Fruit fly (Drosophila melanogaster) whole organism, larva: ENCODE results near the gene CG5790.

Source experiments
- noc ChIP-seq: fragments of 200-800 bp; sonication (Bioruptor generic); optimal IDR thresholded peaks from 3 replicates; lab custom pipeline; 2019; ENCODE audit warnings: missing biosample characterization, mild to moderate bottlenecking, missing genetic modification characterization, moderate library complexity

CG5790 gene

DNA sequence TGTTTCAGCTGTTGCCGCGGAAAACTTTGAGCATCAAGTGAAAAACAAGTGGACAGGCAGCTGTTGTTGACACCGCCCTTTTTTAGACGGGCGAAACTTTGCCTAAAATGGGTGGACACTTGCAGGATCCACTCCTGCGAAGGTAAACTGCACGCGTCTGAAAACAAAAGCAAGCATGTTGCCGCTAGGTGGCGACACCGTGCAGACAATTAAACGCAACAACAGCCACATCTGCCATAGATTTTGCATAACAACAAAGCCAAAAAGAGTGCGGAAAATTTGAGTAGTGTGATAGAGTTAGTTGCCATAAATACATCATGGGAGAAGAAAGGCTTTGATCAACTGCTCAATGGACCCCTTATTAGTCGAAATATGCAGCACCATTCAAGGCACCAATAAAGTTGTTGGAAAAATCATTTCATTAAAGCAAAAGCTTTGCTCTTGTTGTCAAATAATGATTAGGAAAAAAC is at the start of gene CG5790:
TSS of gene CG5790 (plus strand) at position 420 of the 470 bp plus-strand sequence.
- TF ChIP-seq noc (tag; lab: Kevin White, UChicago): no peak

DNA sequence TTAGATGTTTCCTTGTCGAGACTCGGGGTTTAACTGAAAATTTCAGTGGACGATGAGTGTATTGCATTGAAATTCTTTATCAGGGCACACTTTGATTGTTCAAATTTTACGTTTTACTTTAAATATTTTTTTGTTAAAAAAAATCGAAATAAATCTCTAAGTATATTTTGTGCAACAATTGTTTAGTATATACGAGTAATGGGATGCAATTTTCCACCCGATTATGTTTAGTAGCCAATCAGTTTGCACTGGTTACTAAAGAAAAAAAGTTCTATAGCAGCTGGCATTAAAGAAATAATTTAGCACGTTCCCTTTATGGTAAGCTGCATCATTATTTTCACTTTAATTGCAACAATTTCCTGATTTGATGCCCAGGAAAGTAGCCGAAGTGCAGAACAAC is 36.8 kb upstream of the CG5790 start, which contains the start of gene CG31788:
TSS of gene CG31788 (minus strand) at position 101 of the 400 bp plus-strand sequence.
- no peak for TF ChIP-seq noc (tag; lab: Kevin White, UChicago)

DNA sequence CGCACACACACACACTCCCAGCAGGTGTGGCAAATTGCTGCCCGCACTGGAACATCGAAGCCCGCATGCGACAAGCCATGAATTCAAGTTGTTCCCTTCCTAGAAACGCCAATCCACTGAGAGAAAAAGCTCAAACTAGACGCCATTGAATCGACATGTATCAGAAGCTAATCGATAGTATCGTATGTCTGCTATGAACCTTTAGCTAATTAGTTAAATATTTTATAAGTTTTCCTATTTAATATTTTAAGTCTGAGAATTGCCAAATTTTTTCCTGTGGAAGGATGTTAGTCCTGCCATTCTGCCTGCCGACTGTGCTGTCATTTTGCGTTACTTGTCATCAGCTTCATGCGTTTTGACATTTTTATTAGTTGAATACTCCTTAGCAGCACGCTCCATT is 26.8 kb upstream of the CG5790 start:
- TF ChIP-seq noc (tag; lab: Kevin White, UChicago): no peak

DNA sequence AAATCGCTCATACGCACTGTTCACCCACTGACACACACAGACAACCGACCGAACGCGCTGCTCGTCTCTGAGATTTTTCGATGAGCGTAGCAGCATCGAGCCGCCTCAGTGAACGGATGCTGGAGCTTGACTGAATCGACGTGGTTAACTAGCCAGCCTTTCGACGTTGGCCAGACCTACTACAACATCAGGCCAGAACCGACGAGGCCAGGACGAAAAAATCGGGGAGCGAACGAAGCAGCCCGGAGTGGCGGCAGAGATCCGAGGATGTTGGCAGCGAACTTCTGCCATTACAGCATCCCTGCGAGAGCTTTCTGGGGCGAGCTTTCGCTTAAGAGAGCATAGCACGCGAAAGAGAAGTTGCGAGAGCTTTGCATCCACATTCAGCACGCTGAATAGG is 19.0 kb upstream of the CG5790 start, which contains the start of gene CG42750:
TSS of gene CG42750 (minus strand) at position 108 of the 400 bp plus-strand sequence.
- TF ChIP-seq noc (tag; lab: Kevin White, UChicago): no peak

DNA sequence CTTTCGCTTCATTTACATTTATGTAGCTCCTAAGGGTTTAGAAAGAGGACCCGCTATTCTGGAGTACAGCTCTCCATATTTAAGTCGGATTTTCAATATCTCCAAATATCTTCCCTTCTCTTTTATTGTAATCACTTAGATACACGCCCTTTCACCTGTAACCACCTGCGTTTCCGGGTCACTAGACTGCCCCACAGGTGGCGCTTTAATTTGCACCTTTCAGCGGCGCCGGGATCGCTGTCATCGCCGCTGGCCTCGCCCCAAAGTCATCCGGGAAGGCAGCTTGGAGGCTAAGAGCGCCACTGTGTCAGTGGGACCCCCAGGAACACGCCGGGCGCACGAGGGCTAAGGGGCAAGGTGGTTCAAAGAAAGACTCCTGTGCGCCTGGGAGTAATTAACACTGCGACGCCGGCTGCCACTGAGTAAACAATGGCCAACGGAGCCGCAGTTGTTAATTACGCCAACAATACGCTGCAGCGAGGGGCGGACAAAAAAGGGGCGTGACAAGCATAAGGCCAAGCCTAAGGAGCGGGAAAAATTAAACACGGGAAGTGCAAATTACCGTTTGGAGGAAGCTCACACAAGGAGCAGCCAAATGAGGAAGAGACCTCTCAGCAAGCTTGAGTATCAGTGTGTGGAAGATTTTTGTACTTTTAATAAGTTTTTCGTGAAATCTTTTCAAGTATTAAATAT is 10.3 kb upstream of the CG5790 start:
- TF ChIP-seq noc (tag; lab: Kevin White, UChicago): no peak

DNA sequence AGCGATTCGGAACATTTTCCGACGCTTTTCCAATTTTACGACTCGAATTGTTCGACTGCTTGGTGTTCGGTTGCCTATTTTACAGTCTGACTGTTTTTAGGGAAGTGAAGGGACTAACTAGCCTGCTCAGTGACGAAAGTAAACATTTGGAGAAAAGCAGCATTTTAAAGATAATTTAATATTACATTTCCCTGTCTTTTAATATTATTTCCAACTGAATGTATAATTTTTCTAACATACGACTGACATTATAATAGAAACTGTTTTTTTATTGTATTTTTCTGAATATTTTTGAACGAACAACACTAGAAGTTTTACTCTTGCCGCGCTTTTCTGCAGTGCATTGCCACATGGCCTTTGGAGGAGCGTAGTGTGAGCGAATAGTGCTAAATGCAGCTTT is 9.0 kb upstream of the CG5790 start, which contains the start of gene CG31787:
TSS of gene CG31787 (minus strand) at position 101 of the 400 bp plus-strand sequence.
- no peak for TF ChIP-seq noc (tag; lab: Kevin White, UChicago)

DNA sequence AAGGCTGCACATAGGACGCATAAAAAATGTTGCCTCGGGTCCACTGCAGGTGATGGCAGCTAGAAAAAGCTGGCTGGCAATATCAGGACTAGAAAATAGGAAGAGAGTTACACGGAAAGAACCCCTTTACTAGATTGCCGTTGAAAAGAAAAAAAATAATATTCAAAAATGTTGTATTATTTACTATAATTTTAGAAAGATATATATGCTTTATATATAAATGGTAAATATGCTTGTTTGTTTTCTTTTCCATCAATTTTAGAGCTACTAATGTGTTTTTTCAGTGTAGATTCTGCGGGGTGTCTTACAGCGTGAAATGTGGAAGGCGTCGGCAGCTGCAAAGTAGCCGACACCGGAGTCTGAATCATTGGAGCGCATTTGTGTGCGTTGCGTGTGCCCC is 7.5 kb upstream of the CG5790 start:
- no peak for TF ChIP-seq noc (tag; lab: Kevin White, UChicago)

DNA sequence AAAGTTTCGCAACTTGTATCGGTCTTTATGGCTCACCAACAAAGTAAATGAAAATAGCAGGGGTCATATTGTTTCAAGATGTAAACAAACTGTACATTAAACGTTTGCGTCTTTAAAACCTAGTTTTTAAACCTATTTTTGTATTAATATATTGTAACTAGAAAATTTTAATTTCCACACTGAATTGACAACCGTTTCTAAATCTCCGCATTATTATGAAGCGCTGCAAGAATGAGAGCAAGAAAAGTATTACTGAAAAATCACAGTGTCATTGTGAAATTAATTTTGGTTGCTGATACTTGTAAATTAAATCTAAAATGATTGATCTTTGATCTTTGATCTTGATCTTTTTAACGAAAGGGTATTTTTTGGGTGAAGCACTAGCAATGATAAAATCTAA is 3.3 kb upstream of the CG5790 start, which contains the start of gene CG43362:
TSS of gene CG43362 (minus strand) at position 101 of the 400 bp plus-strand sequence.
- TF ChIP-seq noc (tag; lab: Kevin White, UChicago): no peak

DNA sequence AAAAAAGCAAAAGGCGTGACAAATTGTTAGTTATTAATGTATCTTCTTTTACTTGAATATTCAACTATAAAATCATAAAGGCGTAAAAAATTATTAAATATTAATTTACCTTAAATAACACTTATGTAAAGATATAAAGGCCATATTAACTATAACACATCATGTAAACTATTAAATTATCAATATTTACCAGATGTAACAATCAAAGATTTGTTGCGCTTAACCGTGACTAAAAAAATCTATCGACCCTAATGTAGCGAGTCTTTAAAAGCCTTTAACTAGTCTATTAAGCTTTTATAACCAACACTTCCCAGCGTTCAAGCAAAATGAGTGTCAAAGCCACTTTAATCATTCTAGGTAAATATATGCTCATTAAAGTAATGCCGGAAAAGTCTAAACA is 2.4 kb upstream of the CG5790 start, which contains the start of gene Sfp36F:
TSS of gene Sfp36F (plus strand) at position 301 of the 400 bp plus-strand sequence.
- TF ChIP-seq noc (tag; lab: Kevin White, UChicago): no peak

DNA sequence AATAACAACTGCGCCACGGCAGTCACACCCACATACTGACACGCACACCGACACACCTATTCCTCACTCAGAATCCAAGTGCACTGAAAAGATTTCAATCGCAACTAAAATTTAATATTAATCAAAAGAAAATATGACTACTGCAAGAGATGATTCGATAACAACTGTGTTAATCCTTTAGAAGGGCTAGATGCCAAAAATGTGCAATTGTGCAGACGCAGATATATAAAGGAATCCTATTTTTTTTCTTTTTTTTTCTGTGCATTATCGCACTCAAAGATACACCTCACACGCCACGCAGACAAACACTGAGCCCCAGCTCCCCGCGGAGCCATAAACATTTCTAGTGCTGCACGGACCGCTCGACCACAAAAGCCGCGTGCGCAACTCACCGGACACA is 3.9 kb downstream of the CG5790 start:
- no peak for TF ChIP-seq noc (tag; lab: Kevin White, UChicago)

DNA sequence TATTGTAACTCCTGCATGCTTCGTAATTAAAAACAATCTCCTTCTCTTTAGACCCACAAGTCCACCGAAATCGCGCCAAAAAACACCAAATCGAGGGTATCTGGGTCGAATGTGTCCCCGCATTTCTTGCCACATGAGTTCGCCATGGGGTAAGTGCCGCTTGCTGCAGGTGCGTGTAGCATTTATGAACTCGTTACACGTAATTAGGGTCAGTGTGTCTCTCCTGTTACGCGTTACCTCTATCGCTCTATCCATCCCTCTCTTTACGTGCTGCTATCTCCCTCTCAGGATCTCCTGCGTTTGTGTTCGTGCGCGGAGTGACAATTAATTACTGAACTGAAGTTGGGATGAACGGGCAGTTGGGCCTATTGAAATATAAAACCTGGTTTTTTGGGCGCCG is 8.1 kb downstream of the CG5790 start:
- no peak for TF ChIP-seq noc (tag; lab: Kevin White, UChicago)

DNA sequence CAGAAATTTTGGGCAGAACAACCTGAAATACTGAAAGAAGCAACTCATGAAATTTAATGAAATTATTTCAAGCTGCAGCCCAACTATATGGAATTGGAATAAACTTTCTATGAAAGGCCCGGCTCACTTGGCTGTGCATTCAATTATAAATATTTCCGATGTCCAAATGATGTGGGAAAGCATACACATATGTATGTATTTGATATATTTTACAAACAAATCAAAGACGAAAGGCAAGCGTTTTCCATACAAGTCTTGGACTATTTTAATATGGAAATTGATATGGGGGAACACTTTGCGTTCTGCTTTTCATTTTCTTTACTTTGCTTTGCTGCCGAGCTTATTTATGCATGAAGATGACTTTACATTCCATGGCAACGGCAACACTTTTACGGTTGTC is 9.8 kb downstream of the CG5790 start:
- TF ChIP-seq noc (tag; lab: Kevin White, UChicago): no peak

DNA sequence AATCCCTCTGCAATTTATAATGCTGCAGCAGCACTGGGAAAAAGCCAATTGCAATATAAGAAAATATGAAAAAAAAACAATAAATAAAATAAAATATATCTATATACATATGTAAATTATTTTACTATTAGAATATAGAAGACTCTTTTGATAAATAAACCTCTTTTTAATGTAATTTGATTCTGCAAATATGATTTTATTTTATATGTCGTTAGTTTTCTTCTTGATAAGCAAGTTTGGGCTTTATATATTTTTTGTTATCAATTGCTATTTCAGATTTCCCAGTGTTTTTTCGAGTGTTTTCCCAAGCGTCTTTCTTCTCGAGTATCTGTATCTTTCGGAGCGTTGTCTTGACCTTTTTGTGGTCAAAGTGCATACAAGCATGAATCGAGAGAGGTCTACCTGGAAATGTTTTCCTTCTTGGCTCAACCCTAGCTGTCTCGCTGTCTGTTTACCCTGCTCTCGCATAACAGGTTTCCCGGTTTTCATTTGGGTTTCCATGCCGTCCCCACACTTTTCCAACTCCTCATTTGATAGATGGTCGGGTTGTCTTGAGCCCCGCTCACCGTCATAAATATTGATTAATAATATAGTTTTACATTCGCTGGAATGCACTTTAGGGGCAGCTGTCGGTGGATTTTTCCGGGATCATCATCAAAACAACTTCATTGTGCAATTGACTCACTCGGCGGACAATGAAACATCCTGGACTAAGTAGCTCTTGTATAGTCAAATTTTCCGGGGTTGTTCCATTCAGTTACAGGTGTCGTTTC is 10.6 kb downstream of the CG5790 start:
- TF ChIP-seq noc (tag; lab: Kevin White, UChicago): no peak

DNA sequence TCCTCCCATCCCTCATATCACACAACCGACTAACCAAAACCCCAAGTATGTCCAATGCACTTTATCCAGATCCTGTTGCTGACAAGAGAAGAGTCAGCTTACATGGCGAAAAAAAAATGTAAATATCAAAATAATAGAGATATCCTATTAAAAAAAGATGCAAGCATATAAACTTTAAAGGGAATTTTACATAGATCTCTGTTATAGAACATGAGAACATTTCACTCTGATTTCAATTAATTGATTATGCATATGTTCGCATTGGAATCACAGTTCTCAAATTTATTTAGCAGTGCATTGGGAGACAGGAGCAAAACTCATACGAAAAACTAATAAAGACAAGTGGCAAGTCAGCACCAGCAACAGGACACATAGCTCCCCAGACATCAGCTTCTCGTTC is 13.2 kb downstream of the CG5790 start:
- no peak for TF ChIP-seq noc (tag; lab: Kevin White, UChicago)

DNA sequence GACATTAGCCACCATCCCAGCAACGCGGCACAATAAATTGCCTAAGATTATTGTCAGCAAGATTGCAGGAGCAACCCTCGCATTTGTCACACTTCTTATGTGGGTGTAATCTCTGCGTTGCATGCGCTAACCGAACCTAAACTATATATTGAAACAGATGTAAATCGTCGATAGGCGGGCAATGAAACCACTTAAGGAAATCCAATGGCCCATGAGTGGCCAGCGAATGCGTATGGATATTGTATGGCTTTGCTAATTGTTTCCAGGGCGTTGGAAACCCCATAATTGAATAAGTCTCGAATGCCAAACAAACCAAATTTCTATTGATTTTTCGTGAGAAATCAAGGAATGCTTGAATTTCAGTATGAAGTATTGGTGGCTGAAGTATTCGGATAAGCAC is 14.0 kb downstream of the CG5790 start:
- TF ChIP-seq noc (tag; lab: Kevin White, UChicago): no peak

DNA sequence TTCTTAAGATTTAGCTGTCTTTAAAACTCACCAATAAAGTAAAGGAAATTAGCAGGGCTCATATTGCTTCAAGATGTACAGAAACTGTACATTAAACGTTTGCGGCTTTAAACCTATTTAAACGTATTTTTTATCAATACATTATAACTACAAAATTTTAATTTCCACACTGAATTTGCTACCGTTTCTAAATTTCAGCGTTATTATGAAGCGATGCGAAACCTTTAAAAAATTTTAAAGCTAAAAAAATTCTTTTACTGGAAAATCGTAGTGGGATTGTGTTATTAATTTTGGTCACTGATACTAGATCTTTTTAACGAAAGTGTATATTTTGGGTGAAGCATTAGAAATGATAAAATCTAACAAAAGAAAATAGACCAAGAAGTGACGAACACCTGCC is 14.7 kb downstream of the CG5790 start, which contains the start of gene CG43354:
TSS of gene CG43354 (minus strand) at position 101 of the 400 bp plus-strand sequence.
- no peak for TF ChIP-seq noc (tag; lab: Kevin White, UChicago)
